Worm (Caenorhabditis elegans) whole organism, L2 larva: Measurements from ENCODE around the gene chca-1.
A peak's percentile ranks its signal among the peaks of the same experiment; 100 is the strongest.

Source experiments
- C34F6.9 ChIP-seq: fragments of 150-350 bp; optimal IDR thresholded peaks from 2 replicates; lab custom pipeline; 2014; ENCODE audit warnings: missing biosample characterization, missing genetic modification characterization
- F13H6.1 ChIP-seq: sonication (generic microtip); optimal IDR thresholded peaks from 2 replicates; lab custom pipeline; 2016; ENCODE audit warnings: missing genetic modification characterization, missing compliant biosample characterization
- Y55F3AM.14 ChIP-seq: fragments of 200-800 bp; sonication (Bioruptor generic); optimal IDR thresholded peaks from 2 replicates; lab custom pipeline; 2018; ENCODE audit warnings: mild to moderate bottlenecking, missing genetic modification characterization, missing compliant biosample characterization
- blmp-1 ChIP-seq: sonication (generic microtip); optimal IDR thresholded peaks from 2 replicates; lab custom pipeline; 2017; ENCODE audit warnings: missing genetic modification characterization, mild to moderate bottlenecking, missing compliant biosample characterization, antibody characterized with exemption, moderate library complexity; ENCODE audit not compliant: insufficient read depth
- ceh-16 ChIP-seq: fragments of 150-350 bp; optimal IDR thresholded peaks from 2 replicates; lab custom pipeline; 2014; ENCODE audit warnings: missing biosample characterization, missing genetic modification characterization
- egl-27 ChIP-seq: sonication (generic microtip); optimal IDR thresholded peaks from 3 replicates; lab custom pipeline; 2017; ENCODE audit warnings: missing biosample characterization, missing genetic modification reagents, missing genetic modification characterization
- elt-3 ChIP-seq: sonication (generic microtip); optimal IDR thresholded peaks from 2 replicates; lab custom pipeline; 2017; ENCODE audit warnings: missing biosample characterization, missing genetic modification characterization
- fos-1 ChIP-seq: fragments of 150-350 bp; optimal IDR thresholded peaks from 2 replicates; lab custom pipeline; 2014; ENCODE audit warnings: missing biosample characterization, missing genetic modification characterization
- gmeb-1 ChIP-seq: fragments of 150-350 bp; optimal IDR thresholded peaks from 2 replicates; lab custom pipeline; 2014; ENCODE audit warnings: missing biosample characterization, missing genetic modification characterization
- lin-11 ChIP-seq: fragments of 150-350 bp; sonication (generic microtip); optimal IDR thresholded peaks from 2 replicates; lab custom pipeline; 2014; ENCODE audit warnings: missing biosample characterization, missing genetic modification characterization, inconsistent platforms, mixed read lengths
- lin-13 ChIP-seq: fragments of 150-350 bp; optimal IDR thresholded peaks from 2 replicates; lab custom pipeline; 2014; ENCODE audit warnings: missing biosample characterization, missing genetic modification reagents, missing genetic modification characterization
- lin-39 ChIP-seq: fragments of 150-350 bp; optimal IDR thresholded peaks from 2 replicates; lab custom pipeline; 2014; ENCODE audit warnings: missing biosample characterization, missing genetic modification reagents, missing genetic modification characterization
- mbf-1 ChIP-seq: sonication (generic microtip); optimal IDR thresholded peaks from 2 replicates; lab custom pipeline; 2017; ENCODE audit warnings: missing biosample characterization, missing genetic modification characterization
- nhr-11 ChIP-seq: fragments of 150-350 bp; optimal IDR thresholded peaks from 2 replicates; lab custom pipeline; 2014; ENCODE audit warnings: missing biosample characterization, missing genetic modification characterization
- nhr-12 ChIP-seq: fragments of 150-350 bp; optimal IDR thresholded peaks from 2 replicates; lab custom pipeline; 2014; ENCODE audit warnings: missing biosample characterization, missing genetic modification characterization
- nhr-129 ChIP-seq: fragments of 150-350 bp; optimal IDR thresholded peaks from 2 replicates; lab custom pipeline; 2014; ENCODE audit warnings: missing biosample characterization, missing genetic modification characterization
- nhr-21 ChIP-seq: fragments of 150-350 bp; optimal IDR thresholded peaks from 2 replicates; lab custom pipeline; 2014; ENCODE audit warnings: missing biosample characterization, missing genetic modification characterization
- nhr-23 ChIP-seq: fragments of 150-350 bp; optimal IDR thresholded peaks from 2 replicates; lab custom pipeline; 2014; ENCODE audit warnings: missing biosample characterization, missing genetic modification reagents, missing genetic modification characterization
- nhr-77 ChIP-seq: fragments of 150-350 bp; optimal IDR thresholded peaks from 2 replicates; lab custom pipeline; 2014; ENCODE audit warnings: missing biosample characterization, missing genetic modification characterization
- peb-1 ChIP-seq: fragments of 150-350 bp; optimal IDR thresholded peaks from 2 replicates; lab custom pipeline; 2014; ENCODE audit warnings: missing biosample characterization, missing genetic modification characterization
- sem-4 ChIP-seq: fragments of 150-350 bp; optimal IDR thresholded peaks from 2 replicates; lab custom pipeline; 2014; ENCODE audit warnings: missing biosample characterization, missing genetic modification reagents, missing genetic modification characterization
- sma-3 ChIP-seq: sonication (generic microtip); optimal IDR thresholded peaks from 2 replicates; lab custom pipeline; 2016; ENCODE audit warnings: missing genetic modification reagents, missing genetic modification characterization, missing compliant biosample characterization
- sma-9 ChIP-seq, 2 experiments: fragments of 150-350 bp in 1 of 2; sonication (generic microtip) in 1 of 2; optimal IDR thresholded peaks; 2 replicates each; lab custom pipeline; 2014 to 2016; ENCODE audit warnings: missing genetic modification characterization in 2 of 2, mild to moderate bottlenecking in 1 of 2, missing biosample characterization in 1 of 2, missing compliant biosample characterization in 1 of 2, missing genetic modification reagents in 1 of 2, moderate library complexity in 1 of 2
- snpc-4 ChIP-seq: fragments of 150-350 bp; optimal IDR thresholded peaks from 2 replicates; lab custom pipeline; 2014; ENCODE audit warnings: missing biosample characterization, missing genetic modification characterization
- unc-39 ChIP-seq: fragments of 150-350 bp; optimal IDR thresholded peaks from 2 replicates; lab custom pipeline; 2014; ENCODE audit warnings: missing biosample characterization, missing genetic modification characterization
- zag-1 ChIP-seq: fragments of 150-350 bp; optimal IDR thresholded peaks from 2 replicates; lab custom pipeline; 2014; ENCODE audit warnings: missing biosample characterization, missing genetic modification characterization
- ztf-1 ChIP-seq: fragments of 200-800 bp; sonication (Bioruptor generic); conservative IDR thresholded peaks from 2 replicates; pipeline ENCODE4 v1.3.6; 2022; ENCODE audit warnings: missing genetic modification characterization, missing compliant biosample characterization

The chca-1 gene

ce11 chrIV:9677226-9677992 lies 26.2 kb downstream of the chca-1 start (continued):
- peak; percentile 43 for TF ChIP-seq snpc-4
- TF ChIP-seq C34F6.9 (tag; lab: Kevin White, UChicago), result peak; percentile 89
- TF ChIP-seq nhr-23 (tag; lab: Kevin White, UChicago), result no peak
- TF ChIP-seq, all 48 proteins: peak for 19

ce11 chrIV:9678007-9678406 lies 26.8 kb downstream of the chca-1 start:
- TF ChIP-seq blmp-1 (tag; lab: Kevin White, UChicago), result no peak
- no peak for TF ChIP-seq nhr-77 (tag; lab: Kevin White, UChicago)
- no peak for TF ChIP-seq sma-3 (GFP tag; lab: Kevin White, UChicago)
- no peak for TF ChIP-seq gmeb-1 (tag; lab: Kevin White, UChicago)
- no peak for TF ChIP-seq F13H6.1 (tag; lab: Kevin White, UChicago)
- TF ChIP-seq nhr-11 (tag; lab: Kevin White, UChicago), result no peak

ce11 chrIV:9679296-9679695 lies 28.1 kb downstream of the chca-1 start:
- no peak for TF ChIP-seq nhr-129
- TF ChIP-seq sem-4 (tag; lab: Kevin White, UChicago), result no peak
- no peak for TF ChIP-seq unc-39 (tag; lab: Kevin White, UChicago)
- no peak for TF ChIP-seq nhr-21
- no peak for TF ChIP-seq ztf-1 (GFP tag; lab: Robert Waterston, UW)
- no peak for TF ChIP-seq fos-1 (tag; lab: Kevin White, UChicago)
- TF ChIP-seq lin-13, result no peak
- TF ChIP-seq lin-39 (tag; lab: Kevin White, UChicago), result no peak
- no peak for TF ChIP-seq blmp-1 (tag; lab: Kevin White, UChicago)
- TF ChIP-seq ceh-16, result no peak
- no peak for TF ChIP-seq Y55F3AM.14 (GFP tag; lab: Kevin White, UChicago)
- TF ChIP-seq elt-3 (tag; lab: Kevin White, UChicago), result no peak
- TF ChIP-seq nhr-11 (tag; lab: Kevin White, UChicago), result no peak
- no peak for TF ChIP-seq zag-1 (tag; lab: Kevin White, UChicago)
- no peak for TF ChIP-seq mbf-1 (tag; lab: Kevin White, UChicago)
- TF ChIP-seq sma-3 (GFP tag; lab: Kevin White, UChicago), result no peak
- TF ChIP-seq, all 48 proteins: peak for 0

ce11 chrIV:9680841-9681240 lies 29.6 kb downstream of the chca-1 start, which contains the start of gene ins-8:
ins-8 (minus strand) TSS chrIV:9680941.
- no peak for TF ChIP-seq nhr-77 (tag; lab: Kevin White, UChicago)
- TF ChIP-seq unc-39 (tag; lab: Kevin White, UChicago), result no peak
- no peak for TF ChIP-seq nhr-12 (tag; lab: Kevin White, UChicago)
- TF ChIP-seq fos-1 (tag; lab: Kevin White, UChicago), result no peak
- TF ChIP-seq lin-11 (tag; lab: Kevin White, UChicago), result no peak

ce11 chrIV:9682514-9682913 lies 31.3 kb downstream of the chca-1 start, which contains the start of gene ins-7:
ins-7 (minus strand) TSS chrIV:9682845.
- TF ChIP-seq egl-27 (tag; lab: Kevin White, UChicago), result no peak
- TF ChIP-seq sma-9 (GFP tag; optimal IDR thresholded peaks at IDR 0.05; lab: Kevin White, UChicago), result peak; percentile 21
- TF ChIP-seq sma-9 (tag; optimal IDR thresholded peaks at IDR 0.05; lab: Kevin White, UChicago), result no peak
- TF ChIP-seq fos-1 (tag; lab: Kevin White, UChicago), result peak; percentile 65
- TF ChIP-seq, all 48 proteins: peak for 2

ce11 chrIV:9683433-9683832 lies 32.2 kb downstream of the chca-1 start, which contains the start of the genes htas-1 and ZK1251.3:
htas-1 (minus strand) TSS chrIV:9683533.
ZK1251.3 (plus strand) TSS chrIV:9683658.
- no peak for TF ChIP-seq snpc-4
- TF ChIP-seq sma-3 (GFP tag; lab: Kevin White, UChicago), result no peak
- no peak for TF ChIP-seq nhr-129
- no peak for TF ChIP-seq nhr-77 (tag; lab: Kevin White, UChicago)
- no peak for TF ChIP-seq ztf-1 (GFP tag; lab: Robert Waterston, UW)
- TF ChIP-seq peb-1, result no peak
